Fruit fly (Drosophila melanogaster) whole organism, embryonic: ENCODE measurements around the gene Gem2.
A peak's percentile ranks its signal among the peaks of the same experiment; 100 is the strongest.

Experiments
- ATbp ChIP-seq: fragments of 200-800 bp; sonication (Bioruptor generic); optimal IDR thresholded peaks from 2 replicates; lab custom pipeline; 2017; ENCODE audit warnings: missing biosample characterization, mild to moderate bottlenecking, missing genetic modification characterization, missing genetic modification reagents
- Abd-B ChIP-seq: fragments of 200-800 bp; sonication (Bioruptor generic); optimal IDR thresholded peaks from 2 replicates; lab custom pipeline; 2018; ENCODE audit warnings: missing biosample characterization, mild to moderate bottlenecking, missing genetic modification characterization, moderate library complexity
- Antp ChIP-seq: fragments of 200-800 bp; sonication (Bioruptor generic); optimal IDR thresholded peaks from 3 replicates; lab custom pipeline; 2016; ENCODE audit warnings: missing biosample characterization, missing genetic modification characterization
- Blimp-1 ChIP-seq: fragments of 200-800 bp; sonication (Bioruptor generic); optimal IDR thresholded peaks from 3 replicates; lab custom pipeline; 2018; ENCODE audit warnings: missing biosample characterization, missing genetic modification characterization, mild to moderate bottlenecking, moderate library complexity, missing genetic modification reagents
- CG10274 ChIP-seq: fragments of 200-800 bp; sonication (Bioruptor generic); optimal IDR thresholded peaks from 3 replicates; lab custom pipeline; 2017; ENCODE audit warnings: missing biosample characterization, mild to moderate bottlenecking, missing genetic modification characterization
- CG12071 ChIP-seq: fragments of 200-800 bp; sonication (Bioruptor generic); optimal IDR thresholded peaks from 3 replicates; lab custom pipeline; 2018; ENCODE audit warnings: missing biosample characterization, mild to moderate bottlenecking, missing genetic modification characterization
- CG12299 ChIP-seq: fragments of 200-800 bp; sonication (Bioruptor generic); optimal IDR thresholded peaks from 2 replicates; lab custom pipeline; 2018; ENCODE audit warnings: missing biosample characterization, mild to moderate bottlenecking, missing genetic modification characterization
- CG12391 ChIP-seq: fragments of 200-800 bp; sonication (Bioruptor generic); optimal IDR thresholded peaks from 3 replicates; lab custom pipeline; 2018; ENCODE audit warnings: missing biosample characterization, mild to moderate bottlenecking, missing genetic modification characterization, moderate library complexity
- CG12769 ChIP-seq: fragments of 200-800 bp; sonication (Bioruptor generic); optimal IDR thresholded peaks from 2 replicates; lab custom pipeline; 2019; ENCODE audit warnings: missing biosample characterization, mild to moderate bottlenecking, missing genetic modification characterization, moderate library complexity
- CG12942 ChIP-seq: fragments of 200-800 bp; sonication (Bioruptor generic); optimal IDR thresholded peaks from 3 replicates; lab custom pipeline; 2016; ENCODE audit warnings: missing biosample characterization, missing genetic modification characterization
- CG15696 ChIP-seq: fragments of 200-800 bp; sonication (Bioruptor generic); optimal IDR thresholded peaks from 2 replicates; lab custom pipeline; 2019; ENCODE audit warnings: missing biosample characterization, mild to moderate bottlenecking, missing genetic modification characterization, moderate library complexity
- CG17361 ChIP-seq: fragments of 200-800 bp; sonication (Bioruptor generic); IDR thresholded peaks from 3 replicates; pipeline ENCODE4 v1.3.6; 2022; ENCODE audit warnings: missing biosample characterization, missing genetic modification characterization
- CG30403 ChIP-seq: fragments of 200-800 bp; sonication (Bioruptor generic); optimal IDR thresholded peaks from 3 replicates; lab custom pipeline; 2016; ENCODE audit warnings: missing biosample characterization, missing genetic modification characterization
- CG31365 ChIP-seq: fragments of 200-800 bp; sonication (Bioruptor generic); optimal IDR thresholded peaks from 2 replicates; lab custom pipeline; 2018; ENCODE audit warnings: missing biosample characterization, mild to moderate bottlenecking, missing genetic modification characterization
- CG43689 ChIP-seq: fragments of 200-800 bp; sonication (Bioruptor generic); IDR thresholded peaks from 2 replicates; pipeline ENCODE4 v1.3.6; 2022; ENCODE audit warnings: missing biosample characterization, missing genetic modification characterization
- CG5953 ChIP-seq: fragments of 200-800 bp; sonication (Bioruptor generic); IDR thresholded peaks from 2 replicates; pipeline ENCODE4 v1.3.6; 2022; ENCODE audit warnings: missing biosample characterization, missing genetic modification characterization
- CG6689 ChIP-seq: fragments of 200-800 bp; sonication (Bioruptor generic); IDR thresholded peaks from 2 replicates; pipeline ENCODE4 v1.3.6; 2022; ENCODE audit warnings: missing biosample characterization, missing genetic modification characterization
- CG8388 ChIP-seq: fragments of 200-800 bp; sonication (Bioruptor generic); optimal IDR thresholded peaks from 2 replicates; lab custom pipeline; 2019; ENCODE audit warnings: missing biosample characterization, mild to moderate bottlenecking, missing genetic modification characterization, moderate library complexity
- CG9215 ChIP-seq: fragments of 200-800 bp; sonication (Bioruptor generic); IDR thresholded peaks from 2 replicates; pipeline ENCODE4 v1.3.6; 2022; ENCODE audit warnings: missing biosample characterization, missing genetic modification characterization
- CG9932 ChIP-seq: fragments of 200-800 bp; sonication (Bioruptor generic); IDR thresholded peaks from 2 replicates; pipeline ENCODE4 v1.3.6; 2022; ENCODE audit warnings: missing biosample characterization, missing genetic modification characterization
- CrebB ChIP-seq: fragments of 200-800 bp; sonication (Bioruptor generic); optimal IDR thresholded peaks from 3 replicates; lab custom pipeline; 2018; ENCODE audit warnings: missing biosample characterization, mild to moderate bottlenecking, missing genetic modification characterization
- Dad ChIP-seq: fragments of 200-800 bp; sonication (Bioruptor generic); optimal IDR thresholded peaks from 3 replicates; lab custom pipeline; 2016; ENCODE audit warnings: missing biosample characterization, missing genetic modification characterization
- ERR ChIP-seq: fragments of 200-800 bp; sonication (Bioruptor generic); optimal IDR thresholded peaks from 2 replicates; lab custom pipeline; 2016; ENCODE audit warnings: missing biosample characterization, missing genetic modification characterization
- HLH3B ChIP-seq: fragments of 200-800 bp; sonication (Bioruptor generic); IDR thresholded peaks from 2 replicates; pipeline ENCODE4 v1.3.6; 2022; ENCODE audit warnings: missing biosample characterization, missing genetic modification characterization
- Hmr ChIP-seq: fragments of 200-800 bp; sonication (Bioruptor generic); optimal IDR thresholded peaks from 3 replicates; lab custom pipeline; 2017; ENCODE audit warnings: mild to moderate bottlenecking, missing biosample characterization, missing genetic modification reagents, missing genetic modification characterization
- Hr51 ChIP-seq, 2 experiments: fragments of 200-800 bp; sonication (Bioruptor generic); optimal IDR thresholded peaks; 2 replicates in 1 of 2; 3 replicates in 1 of 2; lab custom pipeline; 2016 to 2018; ENCODE audit warnings: missing biosample characterization in 2 of 2, missing genetic modification characterization in 2 of 2, mild to moderate bottlenecking in 1 of 2, moderate library complexity in 1 of 2
- Optix ChIP-seq: fragments of 200-800 bp; sonication (Bioruptor generic); IDR thresholded peaks from 3 replicates; pipeline ENCODE4 v1.3.6; 2022; ENCODE audit warnings: missing biosample characterization, missing genetic modification characterization
- Pdp1 ChIP-seq, 2 experiments: fragments of 200-800 bp; sonication (Bioruptor generic); optimal IDR thresholded peaks; 3 replicates each; lab custom pipeline; 2016; ENCODE audit warnings: missing biosample characterization in 2 of 2, missing genetic modification characterization in 2 of 2, mild to moderate bottlenecking in 1 of 2, moderate library complexity in 1 of 2
- Trl ChIP-seq, 3 experiments: fragments of >200 bp in 2 of 3; fragments of 200-800 bp in 1 of 3; sonication (Bioruptor generic) in 1 of 3; optimal IDR thresholded peaks; 2 replicates in 1 of 3; 3 replicates in 2 of 3; lab custom pipeline; 2016 to 2017; ENCODE audit warnings: missing biosample characterization in 1 of 3, missing genetic modification characterization in 1 of 3
- Xbp1 ChIP-seq: fragments of 200-800 bp; sonication (Bioruptor generic); optimal IDR thresholded peaks from 3 replicates; lab custom pipeline; 2016; ENCODE audit warnings: missing biosample characterization, mild to moderate bottlenecking, missing genetic modification characterization
- ash1 ChIP-seq: fragments of 200-800 bp; sonication (Bioruptor generic); optimal IDR thresholded peaks from 2 replicates; lab custom pipeline; 2018; ENCODE audit warnings: missing biosample characterization, mild to moderate bottlenecking, missing genetic modification characterization
- ci ChIP-seq: fragments of 200-800 bp; sonication (Bioruptor generic); IDR thresholded peaks from 3 replicates; pipeline ENCODE4 v1.3.6; 2022; ENCODE audit warnings: missing biosample characterization, missing genetic modification characterization
- disco-r ChIP-seq: fragments of 200-800 bp; sonication (Bioruptor generic); optimal IDR thresholded peaks from 2 replicates; lab custom pipeline; 2016; ENCODE audit warnings: missing biosample characterization, missing genetic modification characterization
- fru ChIP-seq: fragments of >200 bp; optimal IDR thresholded peaks from 2 replicates; lab custom pipeline; 2017
- ham ChIP-seq: fragments of 200-800 bp; sonication (Bioruptor generic); IDR thresholded peaks from 2 replicates; pipeline ENCODE4 v1.3.6; 2022; ENCODE audit warnings: missing biosample characterization, missing genetic modification characterization
- jing ChIP-seq: fragments of 200-800 bp; sonication (Bioruptor generic); optimal IDR thresholded peaks from 2 replicates; lab custom pipeline; 2018; ENCODE audit warnings: missing biosample characterization, mild to moderate bottlenecking, missing genetic modification characterization
- jumu ChIP-seq: fragments of 200-800 bp; sonication (Bioruptor generic); optimal IDR thresholded peaks from 3 replicates; lab custom pipeline; 2016; ENCODE audit warnings: missing biosample characterization, missing genetic modification characterization
- lola ChIP-seq, 3 experiments: fragments of >200 bp in 2 of 3; fragments of 200-800 bp in 1 of 3; sonication (Bioruptor generic) in 1 of 3; optimal IDR thresholded peaks; 2 replicates each; lab custom pipeline; 2017 to 2019; ENCODE audit warnings: missing biosample characterization in 3 of 3, missing genetic modification characterization in 3 of 3, mild to moderate bottlenecking in 1 of 3, moderate library complexity in 1 of 3
- luna ChIP-seq: fragments of 200-800 bp; sonication (Bioruptor generic); optimal IDR thresholded peaks from 2 replicates; lab custom pipeline; 2016; ENCODE audit warnings: missing biosample characterization, missing genetic modification characterization
- mld ChIP-seq: fragments of 200-800 bp; sonication (Bioruptor generic); IDR thresholded peaks from 3 replicates; pipeline ENCODE4 v1.3.6; 2022; ENCODE audit warnings: missing biosample characterization, missing genetic modification characterization; ENCODE audit not compliant: partially characterized antibody
- nau ChIP-seq: fragments of 200-800 bp; sonication (Bioruptor generic); optimal IDR thresholded peaks from 3 replicates; lab custom pipeline; 2017; ENCODE audit warnings: missing biosample characterization, mild to moderate bottlenecking, missing genetic modification characterization, missing genetic modification reagents
- nmo ChIP-seq: fragments of 200-800 bp; sonication (Bioruptor generic); optimal IDR thresholded peaks from 2 replicates; lab custom pipeline; 2018; ENCODE audit warnings: missing biosample characterization, mild to moderate bottlenecking, missing genetic modification characterization, moderate library complexity
- p53 ChIP-seq: fragments of 200-800 bp; sonication (Bioruptor generic); optimal IDR thresholded peaks from 2 replicates; lab custom pipeline; 2016; ENCODE audit warnings: missing biosample characterization, missing genetic modification characterization
- pnt ChIP-seq: fragments of 200-800 bp; sonication (Bioruptor generic); optimal IDR thresholded peaks from 3 replicates; lab custom pipeline; 2016; ENCODE audit warnings: missing biosample characterization, missing genetic modification characterization
- pum ChIP-seq: fragments of 200-800 bp; sonication (Bioruptor generic); optimal IDR thresholded peaks from 2 replicates; lab custom pipeline; 2016; ENCODE audit warnings: missing biosample characterization, missing genetic modification characterization
- rib ChIP-seq: fragments of 200-800 bp; sonication (Bioruptor generic); IDR thresholded peaks from 2 replicates; pipeline ENCODE4 v1.3.6; 2022; ENCODE audit warnings: missing biosample characterization, missing genetic modification characterization
- scrt ChIP-seq: fragments of 200-800 bp; sonication (Bioruptor generic); optimal IDR thresholded peaks from 2 replicates; lab custom pipeline; 2018; ENCODE audit warnings: missing biosample characterization, mild to moderate bottlenecking, missing genetic modification characterization, moderate library complexity

Gem2 gene

DNA sequence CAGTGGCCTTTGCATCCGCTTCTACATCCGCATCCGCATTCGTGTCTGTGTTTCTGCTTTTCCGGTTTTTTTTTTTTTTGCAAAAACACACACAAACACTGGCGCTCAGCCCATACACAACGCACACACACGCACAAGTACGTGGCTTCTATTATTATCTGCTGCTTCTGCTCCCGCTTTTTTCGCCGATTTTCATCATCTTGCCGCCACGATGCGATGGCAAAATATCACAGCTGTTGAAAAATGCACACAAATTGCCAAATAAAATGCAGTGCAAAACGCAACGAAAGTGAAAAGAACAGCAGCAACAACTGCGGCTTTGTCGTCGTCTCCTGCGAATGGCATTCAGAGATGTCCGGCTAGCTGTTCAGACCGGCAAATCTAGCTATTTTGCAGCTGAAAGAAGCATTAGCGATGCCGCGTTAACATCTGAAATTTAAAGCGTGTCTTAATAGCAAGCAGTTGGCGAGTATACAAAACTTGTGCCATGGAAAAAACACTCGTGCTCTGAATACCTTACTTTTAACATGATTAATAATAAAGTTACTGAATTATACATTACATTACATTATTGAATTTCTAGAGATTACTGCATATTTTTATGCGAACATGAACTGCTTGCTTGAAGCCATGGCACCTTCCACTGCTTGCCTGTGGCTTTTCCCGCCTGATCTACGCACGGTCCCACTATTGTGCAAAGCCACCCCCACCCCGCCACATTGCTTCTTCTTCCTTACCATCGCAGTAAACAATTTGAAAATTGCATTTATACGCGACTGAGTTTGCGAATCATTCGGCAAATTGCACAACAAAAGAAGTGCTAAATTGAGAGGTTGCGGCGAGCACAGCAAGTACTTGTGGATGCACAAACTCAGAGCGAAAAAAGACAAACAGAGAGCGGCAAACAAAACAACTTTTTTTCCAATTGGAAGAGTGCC is 37.4 kb downstream of the Gem2 start, which contains the start of the genes Ugt316A1 and Sfxn2 (continued):
- peak; percentile 51; the same call in 1 of the 3 replicates for TF ChIP-seq Optix (GFP tag; lab: Robert Waterston, UW)
- peak; percentile 35 for TF ChIP-seq p53 (GFP tag; lab: Kevin White, UChicago)
- TF ChIP-seq nau: no peak
- no peak for TF ChIP-seq CG8388 (GFP tag; lab: Kevin White, UChicago)
- no peak for TF ChIP-seq luna
- TF ChIP-seq ash1 (GFP tag; lab: Kevin White, UChicago): no peak
- peak; percentile 48; the same call in 1 of the 2 replicates for TF ChIP-seq CG9215
- TF ChIP-seq fru (lab: Kevin White, UChicago): no peak
- TF ChIP-seq lola (GFP tag; optimal IDR thresholded peaks at IDR 0.05; lab: Kevin White, UChicago): peak in 2 of 3 experiments; percentile 35 to 62
- TF ChIP-seq ERR (GFP tag; lab: Kevin White, UChicago): no peak
- TF ChIP-seq CG43689 (GFP tag; lab: Robert Waterston, UW): no peak
- peak in 1 of 2 experiments; percentile 28 for TF ChIP-seq Hr51 (GFP tag; optimal IDR thresholded peaks at IDR 0.05; lab: Kevin White, UChicago)
- TF ChIP-seq CG12391: peak; percentile 69
- peak; percentile 55 for TF ChIP-seq CG12299
- TF ChIP-seq CG12942: peak; percentile 30
- TF ChIP-seq CG31365: peak; percentile 98
- TF ChIP-seq CG30403 (GFP tag; lab: Kevin White, UChicago): peak; percentile 61
- TF ChIP-seq Abd-B (GFP tag; lab: Kevin White, UChicago): peak; percentile 72
- TF ChIP-seq CrebB (tag; lab: Kevin White, UChicago): peak; percentile 55
- TF ChIP-seq CG17361 (GFP tag; lab: Robert Waterston, UW): peak; percentile 71
- peak; percentile 17 for TF ChIP-seq jumu (GFP tag; lab: Kevin White, UChicago)
- TF ChIP-seq Antp (GFP tag; lab: Kevin White, UChicago): peak; percentile 14
- no peak for TF ChIP-seq HLH3B (GFP tag; lab: Robert Waterston, UW)
- TF ChIP-seq Trl (optimal IDR thresholded peaks at IDR 0.05; lab: Kevin White, UChicago): peak in 1 of 2 experiments; percentile 26
- TF ChIP-seq Trl (GFP tag; optimal IDR thresholded peaks at IDR 0.05; lab: Kevin White, UChicago): peak; percentile 32
- TF ChIP-seq Pdp1 (GFP tag; optimal IDR thresholded peaks at IDR 0.05; lab: Kevin White, UChicago): peak; percentile 6 to 19
- peak; percentile 70 for TF ChIP-seq CG9932
- TF ChIP-seq CG12071: no peak
- 0 out of 2 replicates have a peak, but pooled peaks have one; percentile 58 for TF ChIP-seq rib (GFP tag; lab: Robert Waterston, UW)
- TF ChIP-seq CG12769 (tag; lab: Kevin White, UChicago): peak; percentile 63
- no peak for TF ChIP-seq ham (GFP tag; lab: Robert Waterston, UW)
- peak; percentile 81 for TF ChIP-seq nmo
- TF ChIP-seq CG5953 (GFP tag; lab: Robert Waterston, UW): no peak
- TF ChIP-seq disco-r (GFP tag; lab: Kevin White, UChicago): no peak
- peak; percentile 59 for TF ChIP-seq CG15696 (tag; lab: Kevin White, UChicago)
- TF ChIP-seq Blimp-1: peak; percentile 100
- TF ChIP-seq mld (GFP tag; lab: Robert Waterston, UW): no peak
- TF ChIP-seq ATbp (GFP tag; lab: Kevin White, UChicago): no peak
- no peak for TF ChIP-seq jing (GFP tag; lab: Kevin White, UChicago)
- peak; percentile 72 for TF ChIP-seq Hmr (GFP tag; lab: Kevin White, UChicago)
- TF ChIP-seq pum (GFP tag; lab: Kevin White, UChicago): peak; percentile 54
- TF ChIP-seq Xbp1 (GFP tag; lab: Kevin White, UChicago): peak; percentile 64
- TF ChIP-seq scrt (GFP tag; lab: Kevin White, UChicago): peak; percentile 55
- no peak for TF ChIP-seq CG10274
- no peak for TF ChIP-seq Dad
- no peak; the same call in 1 of the 2 replicates for TF ChIP-seq CG6689 (GFP tag; lab: Robert Waterston, UW)
- TF ChIP-seq ci: peak; percentile 55
- peak; percentile 47 for TF ChIP-seq pnt (GFP tag; lab: Kevin White, UChicago)
